Worm (Caenorhabditis elegans) whole organism, young adult: ENCODE results near the gene sec-5.
A peak's percentile ranks its signal among the peaks of the same experiment; 100 is the strongest.

Experiments used
- B0261.1 ChIP-seq: sonication (generic microtip); optimal IDR thresholded peaks from 2 replicates; lab custom pipeline; 2016; ENCODE audit warnings: mild to moderate bottlenecking, missing genetic modification characterization, moderate library complexity, missing compliant biosample characterization
- D2030.7 ChIP-seq: fragments of 200-800 bp; sonication (Bioruptor generic); IDR thresholded peaks from 2 replicates; pipeline ENCODE4 v1.3.6; 2022; ENCODE audit warnings: missing genetic modification reagents, missing genetic modification characterization, missing compliant biosample characterization
- F23B12.7 ChIP-seq: sonication (generic microtip); optimal IDR thresholded peaks from 2 replicates; lab custom pipeline; 2017; ENCODE audit warnings: missing genetic modification characterization, mild to moderate bottlenecking, missing compliant biosample characterization, antibody characterized with exemption, moderate library complexity; ENCODE audit not compliant: insufficient read depth
- F57C9.4 ChIP-seq: sonication (generic microtip); optimal IDR thresholded peaks from 2 replicates; lab custom pipeline; 2017; ENCODE audit warnings: mild to moderate bottlenecking, missing genetic modification characterization, missing compliant biosample characterization
- T26A5.8 ChIP-seq: sonication (generic microtip); optimal IDR thresholded peaks from 2 replicates; lab custom pipeline; 2016; ENCODE audit warnings: missing genetic modification characterization, missing compliant biosample characterization
- Y53F4B.3 ChIP-seq: fragments of 200-800 bp; sonication (Bioruptor generic); IDR thresholded peaks from 2 replicates; pipeline ENCODE4 v1.3.6; 2022; ENCODE audit warnings: missing genetic modification reagents, missing genetic modification characterization, missing compliant biosample characterization
- Y53G8AR.9 ChIP-seq: fragments of 200-800 bp; sonication (Bioruptor generic); conservative IDR thresholded peaks from 2 replicates; pipeline ENCODE4 v1.3.6; 2022; ENCODE audit warnings: missing genetic modification reagents, missing genetic modification characterization, missing compliant biosample characterization
- akir-1 ChIP-seq: fragments of 200-800 bp; sonication (Bioruptor generic); optimal IDR thresholded peaks from 2 replicates; lab custom pipeline; 2018; ENCODE audit warnings: mild to moderate bottlenecking, missing genetic modification characterization, moderate library complexity, missing compliant biosample characterization
- ama-1 ChIP-seq, 3 experiments: fragments of 150-350 bp in 1 of 3; sonication (generic microtip) in 2 of 3; optimal IDR thresholded peaks; 2 replicates each; lab custom pipeline; 2014 to 2018; ENCODE audit warnings: missing biosample characterization in 2 of 3, missing genetic modification characterization in 2 of 3, missing genetic modification reagents in 2 of 3
- atf-7 ChIP-seq: sonication (generic microtip); optimal IDR thresholded peaks from 2 replicates; lab custom pipeline; 2017; ENCODE audit warnings: mild to moderate bottlenecking, missing genetic modification characterization, missing compliant biosample characterization
- attf-5 ChIP-seq: fragments of 200-800 bp; sonication (Bioruptor generic); optimal IDR thresholded peaks from 2 replicates; lab custom pipeline; 2018; ENCODE audit warnings: mild to moderate bottlenecking, missing genetic modification characterization, missing compliant biosample characterization
- attf-6 ChIP-seq: fragments of 200-800 bp; sonication (Bioruptor generic); IDR thresholded peaks from 2 replicates; pipeline ENCODE4 v1.3.6; 2022; ENCODE audit warnings: missing genetic modification reagents, missing genetic modification characterization, missing compliant biosample characterization
- ceh-100 ChIP-seq: fragments of 200-800 bp; sonication (Bioruptor generic); IDR thresholded peaks from 2 replicates; pipeline ENCODE4 v1.3.6; 2022; ENCODE audit warnings: missing genetic modification reagents, missing genetic modification characterization, missing compliant biosample characterization
- ceh-91 ChIP-seq: fragments of 200-800 bp; sonication (Bioruptor generic); IDR thresholded peaks from 2 replicates; pipeline ENCODE4 v1.3.6; 2022; ENCODE audit warnings: missing genetic modification reagents, missing genetic modification characterization, missing compliant biosample characterization
- egl-18 ChIP-seq: fragments of 200-800 bp; sonication (Bioruptor generic); IDR thresholded peaks from 2 replicates; pipeline ENCODE4 v1.3.6; 2022; ENCODE audit warnings: missing genetic modification reagents, missing genetic modification characterization, missing compliant biosample characterization
- egl-44 ChIP-seq: fragments of 200-800 bp; sonication (Bioruptor generic); IDR thresholded peaks from 2 replicates; pipeline ENCODE4 v1.3.6; 2022; ENCODE audit warnings: missing genetic modification reagents, missing genetic modification characterization, missing compliant biosample characterization
- egrh-3 ChIP-seq: fragments of 200-800 bp; sonication (Bioruptor generic); IDR thresholded peaks from 2 replicates; pipeline ENCODE4 v1.3.6; 2022; ENCODE audit warnings: missing genetic modification reagents, missing genetic modification characterization, missing compliant biosample characterization
- ekl-4 ChIP-seq: fragments of 200-800 bp; sonication (Bioruptor generic); IDR thresholded peaks from 2 replicates; pipeline ENCODE4 v1.3.6; 2022; ENCODE audit warnings: missing genetic modification reagents, missing genetic modification characterization, missing compliant biosample characterization
- ets-4 ChIP-seq: fragments of 200-800 bp; sonication (Bioruptor generic); optimal IDR thresholded peaks from 2 replicates; lab custom pipeline; 2018; ENCODE audit warnings: mild to moderate bottlenecking, missing genetic modification characterization, missing compliant biosample characterization
- hmg-1.2 ChIP-seq: fragments of 200-800 bp; sonication (Bioruptor generic); IDR thresholded peaks from 2 replicates; pipeline ENCODE4 v1.3.6; 2022; ENCODE audit warnings: missing genetic modification reagents, missing genetic modification characterization, missing compliant biosample characterization
- let-526 ChIP-seq: fragments of 200-800 bp; sonication (Bioruptor generic); IDR thresholded peaks from 2 replicates; pipeline ENCODE4 v1.3.6; 2022; ENCODE audit warnings: missing genetic modification reagents, missing genetic modification characterization, missing compliant biosample characterization
- lin-26 ChIP-seq: fragments of 200-800 bp; sonication (Bioruptor generic); IDR thresholded peaks from 2 replicates; pipeline ENCODE4 v1.3.6; 2022; ENCODE audit warnings: missing genetic modification reagents, missing genetic modification characterization, missing compliant biosample characterization
- lin-35 ChIP-seq, 3 experiments: fragments of 150-350 bp in 2 of 3; sonication (generic microtip) in 1 of 3; optimal IDR thresholded peaks; 2 replicates each; lab custom pipeline; 2014 to 2018; ENCODE audit warnings: missing biosample characterization in 3 of 3, missing genetic modification characterization in 3 of 3, missing genetic modification reagents in 3 of 3
- lin-40 ChIP-seq: sonication (generic microtip); optimal IDR thresholded peaks from 2 replicates; lab custom pipeline; 2016; ENCODE audit warnings: missing genetic modification characterization, mild to moderate bottlenecking, missing compliant biosample characterization, missing genotype, missing genetic modification reagents
- lsl-1 ChIP-seq: fragments of 200-800 bp; sonication (Bioruptor generic); optimal IDR thresholded peaks from 2 replicates; lab custom pipeline; 2018; ENCODE audit warnings: mild to moderate bottlenecking, missing genetic modification characterization, moderate library complexity, missing compliant biosample characterization
- madf-3 ChIP-seq: fragments of 200-800 bp; sonication (Bioruptor generic); IDR thresholded peaks from 2 replicates; pipeline ENCODE4 v1.3.6; 2022; ENCODE audit warnings: missing genetic modification reagents, missing genetic modification characterization, missing compliant biosample characterization
- madf-6 ChIP-seq: fragments of 200-800 bp; sonication (Bioruptor generic); IDR thresholded peaks from 2 replicates; pipeline ENCODE4 v1.3.6; 2022; ENCODE audit warnings: missing genetic modification reagents, missing genetic modification characterization, missing compliant biosample characterization
- mcd-1 ChIP-seq: fragments of 200-800 bp; sonication (Bioruptor generic); IDR thresholded peaks from 2 replicates; pipeline ENCODE4 v1.3.6; 2022; ENCODE audit warnings: missing genetic modification reagents, missing genetic modification characterization, missing compliant biosample characterization
- mel-28 ChIP-seq: sonication (generic microtip); optimal IDR thresholded peaks from 2 replicates; lab custom pipeline; 2016; ENCODE audit warnings: borderline replicate concordance, mild to moderate bottlenecking, missing genetic modification characterization, missing compliant biosample characterization
- nfya-1 ChIP-seq: sonication (generic microtip); optimal IDR thresholded peaks from 2 replicates; lab custom pipeline; 2017; ENCODE audit warnings: antibody characterized with exemption, missing compliant biosample characterization, missing genetic modification characterization, borderline replicate concordance; ENCODE audit not compliant: insufficient read depth
- nfya-2 ChIP-seq: fragments of 200-800 bp; sonication (Bioruptor generic); IDR thresholded peaks from 2 replicates; pipeline ENCODE4 v1.3.6; 2022; ENCODE audit warnings: missing genetic modification reagents, missing genetic modification characterization, missing compliant biosample characterization
- nfyb-1 ChIP-seq: fragments of 200-800 bp; sonication (Bioruptor generic); IDR thresholded peaks from 2 replicates; pipeline ENCODE4 v1.3.6; 2022; ENCODE audit warnings: missing genetic modification reagents, missing genetic modification characterization, missing compliant biosample characterization
- nhr-120 ChIP-seq: fragments of 200-800 bp; sonication (Bioruptor generic); IDR thresholded peaks from 2 replicates; pipeline ENCODE4 v1.3.6; 2022; ENCODE audit warnings: missing genetic modification characterization, missing compliant biosample characterization
- nhr-90 ChIP-seq: sonication (generic microtip); optimal IDR thresholded peaks from 2 replicates; lab custom pipeline; 2016; ENCODE audit warnings: missing genotype, mild to moderate bottlenecking, missing genetic modification characterization, missing compliant biosample characterization
- pha-4 ChIP-seq: fragments of 150-350 bp; sonication (generic microtip); optimal IDR thresholded peaks from 2 replicates; lab custom pipeline; 2014; ENCODE audit warnings: missing biosample characterization, missing genetic modification reagents, missing genetic modification characterization
- rcor-1 ChIP-seq: fragments of 200-800 bp; sonication (Bioruptor generic); IDR thresholded peaks from 2 replicates; pipeline ENCODE4 v1.3.6; 2022; ENCODE audit warnings: missing genetic modification reagents, missing genetic modification characterization, missing compliant biosample characterization
- snpc-1.1 ChIP-seq: sonication (generic microtip); optimal IDR thresholded peaks from 2 replicates; lab custom pipeline; 2017; ENCODE audit warnings: missing genetic modification characterization, mild to moderate bottlenecking, missing compliant biosample characterization, antibody characterized with exemption, moderate library complexity, missing genotype, missing genetic modification reagents; ENCODE audit not compliant: insufficient read depth
- snpc-3.4 ChIP-seq: sonication (generic microtip); optimal IDR thresholded peaks from 2 replicates; lab custom pipeline; 2017; ENCODE audit warnings: missing genetic modification characterization, mild to moderate bottlenecking, missing compliant biosample characterization, antibody characterized with exemption, moderate library complexity, missing genotype, missing genetic modification reagents
- somi-1 ChIP-seq: fragments of 200-800 bp; sonication (Bioruptor generic); optimal IDR thresholded peaks from 2 replicates; lab custom pipeline; 2018; ENCODE audit warnings: mild to moderate bottlenecking, missing genetic modification characterization, missing compliant biosample characterization
- tbx-9 ChIP-seq: sonication (generic microtip); optimal IDR thresholded peaks from 2 replicates; lab custom pipeline; 2016; ENCODE audit warnings: borderline replicate concordance, missing genetic modification characterization, inconsistent platforms, missing compliant biosample characterization
- tlf-1 ChIP-seq: fragments of 200-800 bp; sonication (Bioruptor generic); optimal IDR thresholded peaks from 2 replicates; lab custom pipeline; 2018; ENCODE audit warnings: mild to moderate bottlenecking, missing genetic modification characterization, missing compliant biosample characterization
- unc-62 ChIP-seq: fragments of 150-350 bp; optimal IDR thresholded peaks from 2 replicates; lab custom pipeline; 2014; ENCODE audit warnings: missing biosample characterization, missing genetic modification reagents, missing genetic modification characterization
- ztf-22 ChIP-seq: fragments of 200-800 bp; sonication (Bioruptor generic); optimal IDR thresholded peaks from 2 replicates; lab custom pipeline; 2018; ENCODE audit warnings: mild to moderate bottlenecking, missing genetic modification characterization, moderate library complexity, missing compliant biosample characterization
- ztf-3 ChIP-seq: fragments of 200-800 bp; sonication (Bioruptor generic); optimal IDR thresholded peaks from 2 replicates; lab custom pipeline; 2018; ENCODE audit warnings: mild to moderate bottlenecking, missing genetic modification characterization, missing compliant biosample characterization
- ztf-6 ChIP-seq: fragments of 200-800 bp; sonication (Bioruptor generic); IDR thresholded peaks from 2 replicates; pipeline ENCODE4 v1.3.6; 2022; ENCODE audit warnings: missing genetic modification reagents, missing genetic modification characterization, missing compliant biosample characterization

Gene sec-5

DNA sequence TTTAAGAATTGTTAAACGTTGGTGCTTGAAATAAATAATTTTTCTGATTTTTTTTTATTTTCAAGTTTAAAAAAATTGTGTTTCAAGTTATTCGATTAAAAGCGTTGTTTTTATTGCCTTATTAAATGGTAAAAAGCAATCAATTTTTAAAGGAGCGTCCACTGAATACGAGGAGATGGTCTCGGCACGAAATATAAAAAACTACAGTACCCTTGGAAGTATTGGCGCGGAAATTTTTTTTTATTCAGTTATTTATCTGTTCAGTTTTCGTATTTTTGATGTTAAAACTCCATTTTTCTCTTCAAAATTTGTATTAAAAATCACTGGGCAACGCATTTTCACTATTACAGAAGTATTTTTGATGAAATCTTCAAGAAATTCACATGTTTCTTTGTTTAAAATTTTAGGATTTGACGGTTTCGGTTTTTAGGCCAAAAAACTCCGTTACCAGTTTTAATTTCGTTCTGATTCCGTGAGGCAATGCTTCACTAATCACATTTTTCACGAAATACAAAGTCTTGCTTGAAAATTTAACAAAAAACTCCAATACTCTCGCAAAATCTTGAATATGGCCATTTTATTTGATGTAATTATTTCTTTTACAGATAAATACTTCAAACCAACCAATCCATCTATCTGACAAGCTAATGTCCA lies 36.2 kb upstream of the sec-5 start, which contains the start of gene znfx-1 (continued):
- TF ChIP-seq Y53G8AR.9 (0 out of 2 replicates have a peak, but pooled peaks have one; percentile 24), F57C9.4 (tag; lab: Kevin White, UChicago) (no peak), Y53F4B.3 (no peak)

DNA sequence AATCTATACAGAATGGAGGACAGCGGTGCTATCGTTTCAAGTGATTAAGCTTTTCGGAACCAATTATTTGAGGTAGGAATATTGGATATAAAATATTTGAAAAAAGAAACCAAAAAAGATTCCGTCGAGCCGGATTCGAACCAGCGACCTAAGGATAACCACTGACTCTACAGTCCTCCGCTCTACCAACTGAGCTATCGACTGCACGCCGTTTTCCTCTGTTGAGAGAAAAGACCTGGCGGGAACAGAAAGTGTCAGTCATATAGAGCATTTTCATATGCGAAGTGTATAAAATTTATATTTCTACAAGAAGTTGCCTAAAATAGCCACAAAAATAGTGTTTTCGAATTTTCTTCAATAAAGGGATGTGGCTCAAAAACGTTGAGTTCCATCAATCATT lies 34.7 kb upstream of the sec-5 start:
- no peak for TF ChIP-seq somi-1 (GFP tag; lab: Kevin White, UChicago)
- no peak for TF ChIP-seq lin-35 (GFP tag; optimal IDR thresholded peaks at IDR 0.05; lab: Kevin White, UChicago)
- TF ChIP-seq D2030.7 (GFP tag; lab: Robert Waterston, UW) = peak; percentile 79
- no peak for TF ChIP-seq pha-4 (tag; lab: Kevin White, UChicago)
- no peak for TF ChIP-seq tlf-1 (GFP tag; lab: Kevin White, UChicago)
- no peak for TF ChIP-seq egl-18 (GFP tag; lab: Robert Waterston, UW)
- peak; percentile 67 for TF ChIP-seq F23B12.7 (tag; lab: Kevin White, UChicago)
- TF ChIP-seq mcd-1 = peak; percentile 66
- TF ChIP-seq attf-6 (GFP tag; lab: Robert Waterston, UW) = no peak
- no peak for TF ChIP-seq ztf-3 (GFP tag; lab: Kevin White, UChicago)
- TF ChIP-seq ets-4 (GFP tag; lab: Kevin White, UChicago) = no peak
- peak; percentile 71; the same call in 1 of the 2 replicates for TF ChIP-seq lin-26 (GFP tag; lab: Robert Waterston, UW)
- TF ChIP-seq T26A5.8 (tag; lab: Kevin White, UChicago) = peak; percentile 39
- TF ChIP-seq madf-6 (GFP tag; lab: Robert Waterston, UW) = peak; percentile 86
- peak; percentile 67 for TF ChIP-seq hmg-1.2 (GFP tag; lab: Robert Waterston, UW)
- TF ChIP-seq tbx-9 (tag; lab: Kevin White, UChicago) = no peak
- TF ChIP-seq madf-3 (GFP tag; lab: Robert Waterston, UW) = no peak
- TF ChIP-seq mel-28 = no peak
- TF ChIP-seq let-526 (GFP tag; lab: Robert Waterston, UW) = no peak
- no peak for TF ChIP-seq lin-40 (tag; lab: Kevin White, UChicago)
- no peak for TF ChIP-seq egl-44 (GFP tag; lab: Robert Waterston, UW)
- TF ChIP-seq ama-1 (optimal IDR thresholded peaks at IDR 0.05; lab: Kevin White, UChicago) = no peak
- no peak for TF ChIP-seq ama-1 (GFP tag; optimal IDR thresholded peaks at IDR 0.05; lab: Kevin White, UChicago)
- TF ChIP-seq rcor-1 (GFP tag; lab: Robert Waterston, UW) = peak; percentile 59; the same call in 1 of the 2 replicates
- TF ChIP-seq F57C9.4 (tag; lab: Kevin White, UChicago) = no peak
- TF ChIP-seq unc-62 (GFP tag; lab: Kevin White, UChicago) = no peak
- peak; percentile 40; the same call in 1 of the 2 replicates for TF ChIP-seq ceh-100 (GFP tag; lab: Robert Waterston, UW)
- no peak for TF ChIP-seq atf-7 (tag; lab: Kevin White, UChicago)
- peak; percentile 86 for TF ChIP-seq nfyb-1 (GFP tag; lab: Robert Waterston, UW)
- peak; percentile 67 for TF ChIP-seq lsl-1
- TF ChIP-seq Y53F4B.3 = no peak
- TF ChIP-seq nfya-2 (GFP tag; lab: Robert Waterston, UW) = no peak
- TF ChIP-seq ceh-91 = no peak
- TF ChIP-seq ekl-4 (GFP tag; lab: Robert Waterston, UW) = peak; percentile 61
- TF ChIP-seq snpc-1.1 = peak; percentile 94
- TF ChIP-seq egrh-3 (GFP tag; lab: Robert Waterston, UW) = no peak
- peak; percentile 82 for TF ChIP-seq B0261.1 (tag; lab: Kevin White, UChicago)
- TF ChIP-seq nfya-1 = no peak
- no peak for TF ChIP-seq nhr-120
- no peak for TF ChIP-seq attf-5 (GFP tag; lab: Kevin White, UChicago)
- TF ChIP-seq ztf-6 (GFP tag; lab: Robert Waterston, UW) = no peak
- TF ChIP-seq nhr-90 (tag; lab: Kevin White, UChicago) = peak; percentile 65
- no peak for TF ChIP-seq akir-1 (GFP tag; lab: Kevin White, UChicago)
- no peak for TF ChIP-seq ztf-22 (GFP tag; lab: Kevin White, UChicago)
- TF ChIP-seq snpc-3.4 (tag; lab: Kevin White, UChicago) = peak; percentile 75
